Worm (Caenorhabditis elegans) whole organism, young adult: ENCODE results near the gene K02E10.6.
A peak's percentile ranks its signal among the peaks of the same experiment; 100 is the strongest.

Experiments used
- B0261.1 ChIP-seq: sonication (generic microtip); optimal IDR thresholded peaks from 2 replicates; lab custom pipeline; 2016; ENCODE audit warnings: mild to moderate bottlenecking, missing genetic modification characterization, moderate library complexity, missing compliant biosample characterization
- B0336.3 ChIP-seq: fragments of 200-800 bp; sonication (Bioruptor generic); IDR thresholded peaks from 2 replicates; pipeline ENCODE4 v1.3.6; 2022; ENCODE audit warnings: missing genetic modification characterization, missing compliant biosample characterization
- C06A6.2 ChIP-seq: fragments of 200-800 bp; sonication (Bioruptor generic); conservative IDR thresholded peaks from 2 replicates; pipeline ENCODE4 v1.3.6; 2022; ENCODE audit warnings: missing genetic modification characterization, missing compliant biosample characterization
- C17E4.6 ChIP-seq: fragments of 200-800 bp; sonication (Bioruptor generic); IDR thresholded peaks from 2 replicates; pipeline ENCODE4 v1.3.6; 2022; ENCODE audit warnings: missing genetic modification reagents, missing genetic modification characterization, missing compliant biosample characterization
- F22D6.2 ChIP-seq: sonication (generic microtip); optimal IDR thresholded peaks from 2 replicates; lab custom pipeline; 2016; ENCODE audit warnings: mild to moderate bottlenecking, missing genetic modification characterization, missing compliant biosample characterization
- F23B12.7 ChIP-seq: sonication (generic microtip); optimal IDR thresholded peaks from 2 replicates; lab custom pipeline; 2017; ENCODE audit warnings: missing genetic modification characterization, mild to moderate bottlenecking, missing compliant biosample characterization, antibody characterized with exemption, moderate library complexity; ENCODE audit not compliant: insufficient read depth
- F39B2.1 ChIP-seq: fragments of 200-800 bp; sonication (Bioruptor generic); IDR thresholded peaks from 2 replicates; pipeline ENCODE4 v1.3.6; 2022; ENCODE audit warnings: missing genetic modification reagents, missing genetic modification characterization, missing compliant biosample characterization
- F55B11.4 ChIP-seq: sonication (generic microtip); optimal IDR thresholded peaks from 2 replicates; lab custom pipeline; 2016; ENCODE audit warnings: missing compliant biosample characterization, missing genetic modification characterization, borderline replicate concordance; ENCODE audit not compliant: insufficient read depth
- K12H6.12 ChIP-seq: fragments of 200-800 bp; sonication (Bioruptor generic); optimal IDR thresholded peaks from 2 replicates; lab custom pipeline; 2018; ENCODE audit warnings: mild to moderate bottlenecking, missing genetic modification characterization, missing compliant biosample characterization
- Y56A3A.18 ChIP-seq: fragments of 200-800 bp; sonication (Bioruptor generic); IDR thresholded peaks from 2 replicates; pipeline ENCODE4 v1.3.6; 2022; ENCODE audit warnings: missing genetic modification reagents, missing genetic modification characterization, missing compliant biosample characterization
- Y67H2A.10 ChIP-seq: fragments of 200-800 bp; sonication (Bioruptor generic); conservative IDR thresholded peaks from 2 replicates; pipeline ENCODE4 v1.3.6; 2022; ENCODE audit warnings: missing genetic modification reagents, missing genetic modification characterization, missing compliant biosample characterization
- ama-1 ChIP-seq, 3 experiments: fragments of 150-350 bp in 1 of 3; sonication (generic microtip) in 2 of 3; optimal IDR thresholded peaks; 2 replicates each; lab custom pipeline; 2014 to 2018; ENCODE audit warnings: missing biosample characterization in 2 of 3, missing genetic modification characterization in 2 of 3, missing genetic modification reagents in 2 of 3
- athp-1 ChIP-seq: sonication (generic microtip); optimal IDR thresholded peaks from 2 replicates; lab custom pipeline; 2017; ENCODE audit warnings: mild to moderate bottlenecking, missing genetic modification characterization, missing compliant biosample characterization
- attf-5 ChIP-seq: fragments of 200-800 bp; sonication (Bioruptor generic); optimal IDR thresholded peaks from 2 replicates; lab custom pipeline; 2018; ENCODE audit warnings: mild to moderate bottlenecking, missing genetic modification characterization, missing compliant biosample characterization
- ccch-3 ChIP-seq: fragments of 200-800 bp; sonication (Bioruptor generic); optimal IDR thresholded peaks from 2 replicates; lab custom pipeline; 2018; ENCODE audit warnings: mild to moderate bottlenecking, missing genetic modification characterization, missing compliant biosample characterization
- cebp-1 ChIP-seq, 2 experiments: fragments of 200-800 bp in 1 of 2; sonication (Bioruptor generic) in 1 of 2; sonication (generic microtip) in 1 of 2; IDR thresholded peaks in 1 of 2; optimal IDR thresholded peaks in 1 of 2; 2 replicates each; pipeline versions ENCODE4 v1.3.6 to Lab custom; 2017 to 2022; ENCODE audit warnings: missing compliant biosample characterization in 2 of 2, missing genetic modification characterization in 2 of 2, mild to moderate bottlenecking in 1 of 2, missing genetic modification reagents in 1 of 2, moderate library complexity in 1 of 2
- ceh-27 ChIP-seq: fragments of 200-800 bp; sonication (Bioruptor generic); optimal IDR thresholded peaks from 2 replicates; lab custom pipeline; 2018; ENCODE audit warnings: mild to moderate bottlenecking, missing genetic modification characterization, moderate library complexity, missing compliant biosample characterization
- chd-7 ChIP-seq: sonication (generic microtip); optimal IDR thresholded peaks from 2 replicates; lab custom pipeline; 2016; ENCODE audit warnings: mild to moderate bottlenecking, missing genetic modification characterization, moderate library complexity, missing compliant biosample characterization
- die-1 ChIP-seq: sonication (generic microtip); optimal IDR thresholded peaks from 2 replicates; lab custom pipeline; 2016; ENCODE audit warnings: missing genotype, mild to moderate bottlenecking, missing genetic modification characterization, missing compliant biosample characterization
- dox-1 ChIP-seq: fragments of 200-800 bp; sonication (Bioruptor generic); IDR thresholded peaks from 2 replicates; pipeline ENCODE4 v1.3.6; 2022; ENCODE audit warnings: missing genetic modification reagents, missing genetic modification characterization, missing compliant biosample characterization
- egrh-3 ChIP-seq: fragments of 200-800 bp; sonication (Bioruptor generic); IDR thresholded peaks from 2 replicates; pipeline ENCODE4 v1.3.6; 2022; ENCODE audit warnings: missing genetic modification reagents, missing genetic modification characterization, missing compliant biosample characterization
- ekl-4 ChIP-seq: fragments of 200-800 bp; sonication (Bioruptor generic); IDR thresholded peaks from 2 replicates; pipeline ENCODE4 v1.3.6; 2022; ENCODE audit warnings: missing genetic modification reagents, missing genetic modification characterization, missing compliant biosample characterization
- ets-4 ChIP-seq: fragments of 200-800 bp; sonication (Bioruptor generic); optimal IDR thresholded peaks from 2 replicates; lab custom pipeline; 2018; ENCODE audit warnings: mild to moderate bottlenecking, missing genetic modification characterization, missing compliant biosample characterization
- fkh-3 ChIP-seq: sonication (generic microtip); optimal IDR thresholded peaks from 2 replicates; lab custom pipeline; 2016; ENCODE audit warnings: mild to moderate bottlenecking, missing genetic modification characterization, missing compliant biosample characterization
- hlh-26 ChIP-seq: fragments of 200-800 bp; sonication (Bioruptor generic); conservative IDR thresholded peaks from 2 replicates; pipeline ENCODE4 v1.3.6; 2022; ENCODE audit warnings: missing genetic modification reagents, missing genetic modification characterization, missing compliant biosample characterization
- hmg-1.2 ChIP-seq: fragments of 200-800 bp; sonication (Bioruptor generic); IDR thresholded peaks from 2 replicates; pipeline ENCODE4 v1.3.6; 2022; ENCODE audit warnings: missing genetic modification reagents, missing genetic modification characterization, missing compliant biosample characterization
- hmg-20 ChIP-seq: fragments of 200-800 bp; sonication (Bioruptor generic); IDR thresholded peaks from 2 replicates; pipeline ENCODE4 v1.3.6; 2022; ENCODE audit warnings: missing genetic modification reagents, missing genetic modification characterization, missing compliant biosample characterization
- let-607 ChIP-seq, 2 experiments: fragments of 200-800 bp in 1 of 2; sonication (Bioruptor generic) in 1 of 2; sonication (generic microtip) in 1 of 2; optimal IDR thresholded peaks; 2 replicates each; lab custom pipeline; 2016 to 2018; ENCODE audit warnings: mild to moderate bottlenecking in 2 of 2, missing compliant biosample characterization in 2 of 2, missing genetic modification characterization in 2 of 2, moderate library complexity in 2 of 2, missing genotype in 1 of 2
- lin-40 ChIP-seq: sonication (generic microtip); optimal IDR thresholded peaks from 2 replicates; lab custom pipeline; 2016; ENCODE audit warnings: missing genetic modification characterization, mild to moderate bottlenecking, missing compliant biosample characterization, missing genotype, missing genetic modification reagents
- lin-54 ChIP-seq: fragments of 200-800 bp; sonication (Bioruptor generic); optimal IDR thresholded peaks from 2 replicates; lab custom pipeline; 2018; ENCODE audit warnings: mild to moderate bottlenecking, missing genetic modification characterization, missing compliant biosample characterization
- madf-10 ChIP-seq: sonication (generic microtip); optimal IDR thresholded peaks from 2 replicates; lab custom pipeline; 2016; ENCODE audit warnings: mild to moderate bottlenecking, missing genetic modification characterization, missing compliant biosample characterization
- nhr-120 ChIP-seq: fragments of 200-800 bp; sonication (Bioruptor generic); IDR thresholded peaks from 2 replicates; pipeline ENCODE4 v1.3.6; 2022; ENCODE audit warnings: missing genetic modification characterization, missing compliant biosample characterization
- nhr-80 ChIP-seq: sonication (generic microtip); optimal IDR thresholded peaks from 2 replicates; lab custom pipeline; 2016; ENCODE audit warnings: missing genetic modification characterization, missing compliant biosample characterization
- nhr-90 ChIP-seq: sonication (generic microtip); optimal IDR thresholded peaks from 2 replicates; lab custom pipeline; 2016; ENCODE audit warnings: missing genotype, mild to moderate bottlenecking, missing genetic modification characterization, missing compliant biosample characterization
- repo-1 ChIP-seq: sonication (generic microtip); optimal IDR thresholded peaks from 2 replicates; lab custom pipeline; 2017; ENCODE audit warnings: mild to moderate bottlenecking, missing genetic modification characterization, missing compliant biosample characterization
- rpc-1 ChIP-seq, 2 experiments: fragments of 150-350 bp in 1 of 2; sonication (generic microtip) in 1 of 2; optimal IDR thresholded peaks; 2 replicates each; lab custom pipeline; 2014 to 2018; ENCODE audit warnings: missing biosample characterization in 1 of 2, missing genetic modification characterization in 1 of 2, missing genetic modification reagents in 1 of 2, missing genotype in 1 of 2
- sea-2 ChIP-seq: fragments of 200-800 bp; sonication (Bioruptor generic); IDR thresholded peaks from 2 replicates; pipeline ENCODE4 v1.3.6; 2022; ENCODE audit warnings: missing genetic modification characterization, missing compliant biosample characterization
- snpc-1.3 ChIP-seq: sonication (generic microtip); optimal IDR thresholded peaks from 2 replicates; lab custom pipeline; 2017; ENCODE audit warnings: missing genetic modification characterization, mild to moderate bottlenecking, missing compliant biosample characterization, antibody characterized with exemption, moderate library complexity, missing genotype, missing genetic modification reagents; ENCODE audit not compliant: insufficient read depth
- tbx-9 ChIP-seq: sonication (generic microtip); optimal IDR thresholded peaks from 2 replicates; lab custom pipeline; 2016; ENCODE audit warnings: borderline replicate concordance, missing genetic modification characterization, inconsistent platforms, missing compliant biosample characterization
- zfh-2 ChIP-seq: fragments of 200-800 bp; sonication (Bioruptor generic); conservative IDR thresholded peaks from 2 replicates; pipeline ENCODE4 v1.3.6; 2022; ENCODE audit warnings: missing genetic modification reagents, missing genetic modification characterization, missing compliant biosample characterization
- ztf-18 ChIP-seq: sonication (generic microtip); optimal IDR thresholded peaks from 2 replicates; lab custom pipeline; 2016; ENCODE audit warnings: missing genotype, mild to moderate bottlenecking, missing genetic modification characterization, missing compliant biosample characterization
- ztf-26 ChIP-seq: sonication (generic microtip); optimal IDR thresholded peaks from 2 replicates; lab custom pipeline; 2017; ENCODE audit warnings: missing genetic modification characterization, missing compliant biosample characterization
- ztf-28 ChIP-seq: fragments of 200-800 bp; sonication (Bioruptor generic); IDR thresholded peaks from 2 replicates; pipeline ENCODE4 v1.3.6; 2022; ENCODE audit warnings: missing genetic modification reagents, missing genetic modification characterization, missing compliant biosample characterization

K02E10.6 gene

ce11 chrX:2435353-2435752 lies 47.2 kb downstream of the K02E10.6 start:
- TF ChIP-seq hlh-26 (GFP tag; lab: Robert Waterston, UW) (no peak), die-1 (tag; lab: Kevin White, UChicago) (no peak), nhr-80 (tag; lab: Kevin White, UChicago) (peak; percentile 63)
- TF ChIP-seq, all 124 proteins: peak for 1

ce11 chrX:2433805-2434204 lies 48.8 kb downstream of the K02E10.6 start:
- TF ChIP-seq Y67H2A.10 (no peak), cebp-1 (GFP tag; IDR thresholded peaks at IDR 0.05; lab: Robert Waterston, UW) (no peak), cebp-1 (tag; optimal IDR thresholded peaks at IDR 0.05; lab: Kevin White, UChicago) (peak; percentile 22)
- TF ChIP-seq, all 124 proteins: peak for 1

ce11 chrX:2432459-2432858 lies 50.1 kb downstream of the K02E10.6 start:
- TF ChIP-seq egrh-3 (GFP tag; lab: Robert Waterston, UW) (peak; percentile 93), madf-10 (peak; percentile 10), nhr-90 (tag; lab: Kevin White, UChicago) (peak; percentile 13), attf-5 (GFP tag; lab: Kevin White, UChicago) (peak; percentile 47), tbx-9 (tag; lab: Kevin White, UChicago) (no peak), snpc-1.3 (tag; lab: Kevin White, UChicago) (no peak), ccch-3 (GFP tag; lab: Kevin White, UChicago) (no peak), nhr-120 (GFP tag; lab: Robert Waterston, UW) (no peak), repo-1 (no peak), F55B11.4 (tag; lab: Kevin White, UChicago) (no peak), let-607 (tag; optimal IDR thresholded peaks at IDR 0.05; lab: Kevin White, UChicago) (no peak), chd-7 (tag; lab: Kevin White, UChicago) (peak; percentile 3), C17E4.6 (GFP tag; lab: Robert Waterston, UW) (no peak), zfh-2 (GFP tag; lab: Robert Waterston, UW) (peak; percentile 98), B0336.3 (GFP tag; lab: Robert Waterston, UW) (no peak), ztf-28 (GFP tag; lab: Robert Waterston, UW) (no peak), dox-1 (GFP tag; lab: Robert Waterston, UW) (peak; percentile 55; the same call in 1 of the 2 replicates), B0261.1 (no peak), K12H6.12 (tag; lab: Kevin White, UChicago) (peak; percentile 54), ekl-4 (GFP tag; lab: Robert Waterston, UW) (0 out of 2 replicates have a peak, but pooled peaks have one; percentile 26), sea-2 (GFP tag; lab: Robert Waterston, UW) (no peak), lin-54 (GFP tag; lab: Kevin White, UChicago) (no peak), rpc-1 (optimal IDR thresholded peaks at IDR 0.05; lab: Kevin White, UChicago) (no peak), rpc-1 (tag; optimal IDR thresholded peaks at IDR 0.05; lab: Kevin White, UChicago) (no peak), Y67H2A.10 (no peak), lin-40 (tag; lab: Kevin White, UChicago) (peak; percentile 44), C06A6.2 (no peak), hmg-20 (no peak), F23B12.7 (peak; percentile 3), athp-1 (tag; lab: Kevin White, UChicago) (no peak), F39B2.1 (GFP tag; lab: Robert Waterston, UW) (no peak), fkh-3 (tag; lab: Kevin White, UChicago) (no peak), Y56A3A.18 (GFP tag; lab: Robert Waterston, UW) (peak; percentile 52; the same call in 1 of the 2 replicates), ama-1 (optimal IDR thresholded peaks at IDR 0.05; lab: Kevin White, UChicago) (no peak), ama-1 (GFP tag; optimal IDR thresholded peaks at IDR 0.05; lab: Kevin White, UChicago) (no peak), ceh-27 (GFP tag; lab: Kevin White, UChicago) (peak; percentile 57), ets-4 (no peak), ztf-18 (tag; lab: Kevin White, UChicago) (peak; percentile 29), F22D6.2 (no peak), cebp-1 (GFP tag; IDR thresholded peaks at IDR 0.05; lab: Robert Waterston, UW) (0 out of 2 replicates have a peak, but pooled peaks have one; percentile 29), cebp-1 (tag; optimal IDR thresholded peaks at IDR 0.05; lab: Kevin White, UChicago) (no peak), hmg-1.2 (GFP tag; lab: Robert Waterston, UW) (peak; percentile 58), ztf-26 (tag; lab: Kevin White, UChicago) (peak; percentile 20)
